Worm (Caenorhabditis elegans): Measurements from ENCODE around the gene C02E7.7.

Gene C02E7.7

DNA sequence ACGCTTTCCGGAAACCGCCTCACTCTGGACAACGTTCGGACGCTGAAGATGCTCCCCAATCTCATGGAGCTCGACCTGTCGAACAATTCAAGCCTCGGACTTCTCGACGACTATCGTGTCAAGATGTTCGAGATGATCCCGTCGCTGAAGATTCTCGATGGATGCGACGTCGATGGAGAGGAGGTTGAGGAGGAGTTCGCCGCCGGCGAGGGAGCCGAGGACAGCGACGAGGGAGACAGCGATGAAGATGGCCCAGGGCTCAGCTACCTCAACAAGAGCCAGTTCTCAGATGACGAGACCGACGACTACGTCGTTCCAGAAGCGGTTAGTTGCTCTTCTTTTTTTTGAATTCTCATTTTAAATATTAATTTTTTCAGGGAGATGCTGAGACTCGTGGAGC, 27.6 kb downstream of the C02E7.7 start:
- no peak for TF ChIP-seq nhr-28 (tag; optimal IDR thresholded peaks at IDR 0.05)
- TF ChIP-seq tbx-2 (tag; optimal IDR thresholded peaks at IDR 0.05) = no peak
- no peak for TF ChIP-seq elt-1 (tag; optimal IDR thresholded peaks at IDR 0.05)
- TF ChIP-seq lsy-12 (tag; optimal IDR thresholded peaks at IDR 0.05) = no peak
- no peak for TF ChIP-seq nhr-77 (tag; optimal IDR thresholded peaks at IDR 0.05)

ce11 chrV:4889976-4890479, 28.3 kb downstream of the C02E7.7 start, which contains the start of gene T19H12.2:
TSS of gene T19H12.2 (plus strand) at chrV:4890429.
- TF ChIP-seq nhr-11 (tag; optimal IDR thresholded peaks at IDR 0.05) (no peak), nhr-77 (tag; optimal IDR thresholded peaks at IDR 0.05) (no peak)

ce11 chrV:4889477-4889876, 28.9 kb downstream of the C02E7.7 start, which contains the start of gene ugt-12:
TSS of gene ugt-12 (minus strand) at chrV:4889629.
- TF ChIP-seq R02D3.7 (tag; optimal IDR thresholded peaks at IDR 0.05) = no peak
- no peak for TF ChIP-seq mml-1 (tag; optimal IDR thresholded peaks at IDR 0.05)
- no peak for TF ChIP-seq lin-39 (tag; optimal IDR thresholded peaks at IDR 0.05)
- TF ChIP-seq pqm-1 (tag; optimal IDR thresholded peaks at IDR 0.05) = peak; percentile 43
- TF ChIP-seq snpc-4 (tag; optimal IDR thresholded peaks at IDR 0.05) = no peak
- no peak for TF ChIP-seq jun-1 (tag; optimal IDR thresholded peaks at IDR 0.05)
- TF ChIP-seq fkh-10 (GFP tag; optimal IDR thresholded peaks at IDR 0.05) = no peak
- TF ChIP-seq eor-1 (tag; optimal IDR thresholded peaks at IDR 0.05) = no peak
- peak; percentile 35 for TF ChIP-seq nhr-23 (tag; optimal IDR thresholded peaks at IDR 0.05)
- peak; percentile 39 for TF ChIP-seq pha-4 (tag; optimal IDR thresholded peaks at IDR 0.05)
- no peak for TF ChIP-seq skn-1 (tag; optimal IDR thresholded peaks at IDR 0.05)
- no peak for TF ChIP-seq nhr-11 (tag; optimal IDR thresholded peaks at IDR 0.05)
- no peak for TF ChIP-seq nhr-76 (tag; optimal IDR thresholded peaks at IDR 0.05)
- TF ChIP-seq hmg-11 (tag; optimal IDR thresholded peaks at IDR 0.05) = no peak
- TF ChIP-seq elt-2 (tag; optimal IDR thresholded peaks at IDR 0.05) = peak; percentile 71

DNA sequence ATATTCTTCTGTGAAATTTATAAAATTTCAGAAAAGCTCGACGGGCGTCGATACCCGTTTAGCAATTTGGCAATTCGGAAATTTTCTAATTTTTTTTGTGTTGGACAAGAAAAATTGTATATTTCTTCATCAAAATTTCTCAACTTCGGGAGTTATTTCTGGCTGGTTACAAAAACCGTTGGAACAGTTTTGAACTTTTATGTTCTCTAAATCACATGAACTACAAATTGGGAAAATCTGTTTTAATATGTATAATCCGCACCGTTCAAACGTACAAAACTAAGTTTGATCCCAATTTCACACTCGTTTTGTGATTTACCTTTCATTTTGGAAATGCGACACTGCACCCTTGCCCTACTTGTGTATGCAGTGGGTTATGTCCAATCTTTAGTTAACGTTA, 33.0 kb downstream of the C02E7.7 start, which contains the start of gene T19H12.3:
Gene T19H12.3 (plus strand): TSS at position 301 of the 400 bp plus-strand sequence.
- TF ChIP-seq hmg-11 (tag; optimal IDR thresholded peaks at IDR 0.05) (no peak), nhr-67 (tag; optimal IDR thresholded peaks at IDR 0.05) (no peak), fos-1 (tag; optimal IDR thresholded peaks at IDR 0.05) (no peak), jun-1 (tag; optimal IDR thresholded peaks at IDR 0.05) (no peak), lin-15B (tag; optimal IDR thresholded peaks at IDR 0.05) (no peak), sea-2 (GFP tag; optimal IDR thresholded peaks at IDR 0.05) (no peak), ZK546.5 (tag; optimal IDR thresholded peaks at IDR 0.05) (no peak), egl-5 (tag; optimal IDR thresholded peaks at IDR 0.05) (no peak), zag-1 (tag; optimal IDR thresholded peaks at IDR 0.05) (no peak), ztf-4 (tag; optimal IDR thresholded peaks at IDR 0.05) (no peak), unc-62 (GFP tag; optimal IDR thresholded peaks at IDR 0.05) (no peak), nhr-11 (tag; optimal IDR thresholded peaks at IDR 0.05) (no peak), tbx-2 (tag; optimal IDR thresholded peaks at IDR 0.05) (no peak)

DNA sequence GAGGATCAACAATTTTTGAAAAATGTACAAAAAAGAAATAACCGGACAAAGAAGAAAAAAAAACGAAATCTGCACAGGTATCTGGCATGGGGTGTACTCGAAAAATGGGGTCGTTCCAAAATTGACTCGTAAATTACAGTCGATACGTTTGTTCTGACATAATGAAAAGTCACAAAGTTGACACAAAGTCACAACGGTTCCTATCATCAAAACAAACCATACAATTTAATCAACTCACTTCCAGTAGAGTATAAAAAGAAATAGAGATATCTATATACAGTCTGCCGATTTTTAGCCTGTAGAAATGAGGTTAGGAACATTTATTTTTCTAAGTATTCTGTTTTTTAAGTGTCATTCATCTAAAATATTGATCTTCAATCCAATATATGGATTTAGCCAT, 33.9 kb downstream of the C02E7.7 start, which contains the start of gene T19H12.12:
Gene T19H12.12 (plus strand): TSS at position 301 of the 400 bp plus-strand sequence.
- TF ChIP-seq nhr-12 (tag; optimal IDR thresholded peaks at IDR 0.05) (no peak), ceh-9 (tag; optimal IDR thresholded peaks at IDR 0.05) (no peak), zag-1 (tag; optimal IDR thresholded peaks at IDR 0.05) (no peak), lsy-12 (tag; optimal IDR thresholded peaks at IDR 0.05) (no peak), nhr-237 (tag; optimal IDR thresholded peaks at IDR 0.05) (no peak), nhr-23 (tag; optimal IDR thresholded peaks at IDR 0.05) (no peak), nhr-77 (tag; optimal IDR thresholded peaks at IDR 0.05) (no peak), nfya-1 (tag; optimal IDR thresholded peaks at IDR 0.05; ENCODE audit: insufficient read depth) (no peak)

DNA sequence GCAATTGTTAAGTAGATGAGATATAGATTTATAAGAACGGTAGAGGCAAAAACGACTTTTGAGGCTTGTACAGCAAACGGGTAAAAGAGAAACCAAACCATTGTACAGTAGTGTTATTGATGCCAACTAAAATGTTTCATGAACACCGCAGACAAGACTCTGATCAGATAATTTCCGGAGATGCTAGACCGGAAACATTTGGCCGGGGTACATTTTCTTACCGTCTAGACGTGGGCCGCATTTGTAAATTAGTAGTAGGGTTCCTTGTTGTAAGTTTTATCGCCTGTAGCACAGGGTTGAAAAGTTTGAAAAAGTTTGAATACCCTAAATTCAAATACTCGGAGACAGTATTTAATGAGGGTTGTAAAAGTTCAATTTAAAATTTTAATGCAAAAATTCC, 37.0 kb downstream of the C02E7.7 start, which contains the start of gene str-32:
Gene str-32 (minus strand): TSS at position 101 of the 400 bp plus-strand sequence.
- TF ChIP-seq nhr-11 (tag; optimal IDR thresholded peaks at IDR 0.05) = no peak
- no peak for TF ChIP-seq ztf-11 (tag; optimal IDR thresholded peaks at IDR 0.05)
- TF ChIP-seq elt-3 (tag; optimal IDR thresholded peaks at IDR 0.05) = no peak
- no peak for TF ChIP-seq elt-1 (tag; optimal IDR thresholded peaks at IDR 0.05)
- TF ChIP-seq mdl-1 (tag; optimal IDR thresholded peaks at IDR 0.05) = no peak
- TF ChIP-seq ceh-16 (tag; optimal IDR thresholded peaks at IDR 0.05) = no peak
- no peak for TF ChIP-seq lin-39 (tag; optimal IDR thresholded peaks at IDR 0.05)
- TF ChIP-seq zag-1 (tag; optimal IDR thresholded peaks at IDR 0.05) = no peak
- TF ChIP-seq nhr-76 (tag; optimal IDR thresholded peaks at IDR 0.05) = no peak
- TF ChIP-seq fkh-2 (tag; optimal IDR thresholded peaks at IDR 0.05) = no peak
